Worm (Caenorhabditis elegans) whole organism, young adult: ENCODE results near the gene VY10G11R.1.

Source experiments
- F23B12.7 ChIP-seq: sonication (generic microtip); optimal IDR thresholded peaks from 2 replicates; lab custom pipeline; 2017; ENCODE audit warnings: missing genetic modification characterization, mild to moderate bottlenecking, missing compliant biosample characterization, antibody characterized with exemption, moderate library complexity; ENCODE audit not compliant: insufficient read depth
- K12H6.12 ChIP-seq: fragments of 200-800 bp; sonication (Bioruptor generic); optimal IDR thresholded peaks from 2 replicates; lab custom pipeline; 2018; ENCODE audit warnings: mild to moderate bottlenecking, missing genetic modification characterization, missing compliant biosample characterization
- athp-1 ChIP-seq: sonication (generic microtip); optimal IDR thresholded peaks from 2 replicates; lab custom pipeline; 2017; ENCODE audit warnings: mild to moderate bottlenecking, missing genetic modification characterization, missing compliant biosample characterization
- dpl-1 ChIP-seq: fragments of 150-350 bp; optimal IDR thresholded peaks from 2 replicates; lab custom pipeline; 2014; ENCODE audit warnings: missing biosample characterization, missing genetic modification reagents, missing genetic modification characterization
- fkh-3 ChIP-seq: sonication (generic microtip); optimal IDR thresholded peaks from 2 replicates; lab custom pipeline; 2016; ENCODE audit warnings: mild to moderate bottlenecking, missing genetic modification characterization, missing compliant biosample characterization
- gei-17 ChIP-seq: fragments of 200-800 bp; sonication (Bioruptor generic); optimal IDR thresholded peaks from 2 replicates; lab custom pipeline; 2018; ENCODE audit warnings: mild to moderate bottlenecking, missing genetic modification characterization, missing compliant biosample characterization
- mel-28 ChIP-seq: sonication (generic microtip); optimal IDR thresholded peaks from 2 replicates; lab custom pipeline; 2016; ENCODE audit warnings: borderline replicate concordance, mild to moderate bottlenecking, missing genetic modification characterization, missing compliant biosample characterization
- nfya-2 ChIP-seq: fragments of 200-800 bp; sonication (Bioruptor generic); IDR thresholded peaks from 2 replicates; pipeline ENCODE4 v1.3.6; 2022; ENCODE audit warnings: missing genetic modification reagents, missing genetic modification characterization, missing compliant biosample characterization
- nhr-90 ChIP-seq: sonication (generic microtip); optimal IDR thresholded peaks from 2 replicates; lab custom pipeline; 2016; ENCODE audit warnings: missing genotype, mild to moderate bottlenecking, missing genetic modification characterization, missing compliant biosample characterization
- rec-8 ChIP-seq, 2 experiments: sonication (generic microtip); optimal IDR thresholded peaks; 2 replicates each; lab custom pipeline; 2016; ENCODE audit warnings: mild to moderate bottlenecking in 2 of 2, missing genetic modification characterization in 2 of 2, missing genetic modification reagents in 2 of 2, missing genotype in 2 of 2, missing biosample characterization in 1 of 2, missing compliant biosample characterization in 1 of 2, moderate library complexity in 1 of 2
- repo-1 ChIP-seq: sonication (generic microtip); optimal IDR thresholded peaks from 2 replicates; lab custom pipeline; 2017; ENCODE audit warnings: mild to moderate bottlenecking, missing genetic modification characterization, missing compliant biosample characterization
- snpc-1.1 ChIP-seq: sonication (generic microtip); optimal IDR thresholded peaks from 2 replicates; lab custom pipeline; 2017; ENCODE audit warnings: missing genetic modification characterization, mild to moderate bottlenecking, missing compliant biosample characterization, antibody characterized with exemption, moderate library complexity, missing genotype, missing genetic modification reagents; ENCODE audit not compliant: insufficient read depth
- snpc-4 ChIP-seq, 5 experiments: fragments of 150-350 bp in 1 of 5; sonication (generic microtip) in 4 of 5; optimal IDR thresholded peaks; 2 replicates each; lab custom pipeline; 2014 to 2018; ENCODE audit warnings: missing genetic modification characterization in 5 of 5, missing biosample characterization in 3 of 5, antibody characterized with exemption in 2 of 5, mild to moderate bottlenecking in 2 of 5, missing compliant biosample characterization in 2 of 5, missing genotype in 2 of 5, moderate library complexity in 2 of 5, missing genetic modification reagents in 1 of 5
- zfh-2 ChIP-seq: fragments of 200-800 bp; sonication (Bioruptor generic); conservative IDR thresholded peaks from 2 replicates; pipeline ENCODE4 v1.3.6; 2022; ENCODE audit warnings: missing genetic modification reagents, missing genetic modification characterization, missing compliant biosample characterization

DNA sequence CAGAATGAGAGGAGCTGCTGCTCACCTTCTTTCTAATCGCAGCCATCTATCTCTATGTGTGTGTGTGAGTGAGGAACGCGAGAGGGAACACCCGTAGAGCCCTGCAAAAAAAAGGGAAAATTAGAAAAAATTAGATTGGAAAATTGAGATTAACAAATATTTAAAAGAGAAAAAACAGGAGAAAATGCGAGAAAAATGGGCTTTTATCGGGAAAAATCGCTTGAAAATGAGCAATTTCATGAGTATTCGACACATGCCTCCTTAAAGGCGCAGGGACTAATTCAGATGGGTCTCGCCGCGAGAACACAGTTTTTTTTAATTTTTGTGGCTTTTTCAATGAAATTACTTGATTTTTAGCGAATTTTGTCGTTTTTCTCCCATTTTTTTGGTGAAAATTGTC, 18.1 kb upstream of the VY10G11R.1 start, which contains the start of gene rho-1:
- TF ChIP-seq athp-1 (tag; lab: Kevin White, UChicago) = no peak
- TF ChIP-seq dpl-1 = no peak
- TF ChIP-seq zfh-2 (GFP tag; lab: Robert Waterston, UW) = no peak
- TF ChIP-seq K12H6.12 (tag; lab: Kevin White, UChicago) = no peak
- no peak for TF ChIP-seq snpc-4 (GFP tag; optimal IDR thresholded peaks at IDR 0.05; lab: Kevin White, UChicago)
- TF ChIP-seq snpc-4 (tag; optimal IDR thresholded peaks at IDR 0.05; lab: Kevin White, UChicago) = no peak
- TF ChIP-seq fkh-3 (tag; lab: Kevin White, UChicago) = no peak
- no peak for TF ChIP-seq gei-17 (GFP tag; lab: Kevin White, UChicago)
- TF ChIP-seq mel-28 (tag; lab: Kevin White, UChicago) = no peak
- TF ChIP-seq rec-8 (tag; optimal IDR thresholded peaks at IDR 0.05; lab: Kevin White, UChicago) = no peak
- TF ChIP-seq nfya-2 (GFP tag; lab: Robert Waterston, UW) = no peak
- no peak for TF ChIP-seq repo-1
- no peak for TF ChIP-seq nhr-90 (tag; lab: Kevin White, UChicago)
- TF ChIP-seq snpc-1.1 (tag; lab: Kevin White, UChicago) = no peak
- no peak for TF ChIP-seq F23B12.7
